Fruit fly (Drosophila melanogaster): ENCODE measurements around the gene capu.

DNA sequence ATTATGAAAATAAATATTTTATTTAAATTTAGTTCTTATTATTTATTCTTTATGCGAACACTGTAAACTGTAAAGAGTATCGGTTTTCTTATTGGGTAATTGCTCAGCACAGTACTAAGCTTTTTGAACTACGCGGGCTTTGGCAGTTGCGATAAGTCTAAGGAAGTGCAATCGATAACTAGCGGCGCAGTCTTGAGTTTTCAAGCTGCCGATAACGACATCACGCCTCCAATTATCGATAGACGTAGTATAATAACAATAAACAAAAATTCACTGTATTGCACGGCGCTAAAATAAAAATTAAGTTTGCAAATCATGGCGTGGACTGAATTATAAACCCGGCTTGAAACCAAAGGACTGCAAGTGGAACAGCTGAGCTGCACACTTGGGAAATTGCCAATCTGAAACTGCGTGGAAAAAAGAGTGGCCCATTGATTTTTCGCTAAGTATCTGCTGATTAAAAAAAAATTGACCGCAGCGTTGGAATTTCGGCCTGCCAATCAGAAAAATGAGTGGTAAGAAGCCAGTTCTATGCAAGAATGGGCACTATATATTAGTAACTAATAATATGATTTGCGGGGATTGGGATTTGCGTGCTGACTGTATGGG lies 35.1 kb downstream of the capu start, which contains the start of gene Cep97:
- TF ChIP-seq ttk (optimal IDR thresholded peaks at IDR 0.05) = no peak
- TF ChIP-seq insv (optimal IDR thresholded peaks at IDR 0.05) = no peak
- no peak for TF ChIP-seq Sin3A (optimal IDR thresholded peaks at IDR 0.05)

All from Kc167 (cell line).